Fruit fly (Drosophila melanogaster) whole organism, embryonic: ENCODE measurements around the gene CG4880.

ENCODE experiments used
- Abd-B ChIP-seq: fragments of 200-800 bp; sonication (Bioruptor generic); optimal IDR thresholded peaks from 2 replicates; lab custom pipeline; 2018; ENCODE audit warnings: missing biosample characterization, mild to moderate bottlenecking, missing genetic modification characterization, moderate library complexity
- Aef1 ChIP-seq: fragments of 200-800 bp; sonication (Bioruptor generic); IDR thresholded peaks from 3 replicates; pipeline ENCODE4 v1.3.6; 2022; ENCODE audit warnings: missing biosample characterization, missing genetic modification characterization
- C15 ChIP-seq: fragments of 200-800 bp; sonication (Bioruptor generic); IDR thresholded peaks from 3 replicates; pipeline ENCODE4 v1.3.6; 2022; ENCODE audit warnings: missing biosample characterization, missing genetic modification characterization
- CG10321 ChIP-seq: fragments of 200-800 bp; sonication (Bioruptor generic); IDR thresholded peaks from 2 replicates; pipeline ENCODE4 v1.3.6; 2022; ENCODE audit warnings: missing biosample characterization, missing genetic modification characterization
- CG11398 ChIP-seq: fragments of 200-800 bp; sonication (Bioruptor generic); optimal IDR thresholded peaks from 2 replicates; lab custom pipeline; 2016; ENCODE audit warnings: missing biosample characterization, missing genetic modification characterization
- CG12236 ChIP-seq: fragments of 200-800 bp; sonication (Bioruptor generic); optimal IDR thresholded peaks from 2 replicates; lab custom pipeline; 2016; ENCODE audit warnings: missing biosample characterization, missing genetic modification characterization
- CG1233 ChIP-seq: fragments of 200-800 bp; sonication (Bioruptor generic); optimal IDR thresholded peaks from 4 replicates; lab custom pipeline; 2018; ENCODE audit warnings: missing biosample characterization, mild to moderate bottlenecking, missing genetic modification characterization
- CG14710 ChIP-seq: fragments of 200-800 bp; sonication (Bioruptor generic); optimal IDR thresholded peaks from 3 replicates; lab custom pipeline; 2019; ENCODE audit warnings: missing biosample characterization, mild to moderate bottlenecking, missing genetic modification characterization, moderate library complexity
- CG1792 ChIP-seq: fragments of 200-800 bp; sonication (Bioruptor generic); optimal IDR thresholded peaks from 2 replicates; lab custom pipeline; 2016; ENCODE audit warnings: missing biosample characterization, missing genetic modification characterization
- CG18476 ChIP-seq: fragments of 200-800 bp; sonication (Bioruptor generic); optimal IDR thresholded peaks from 2 replicates; lab custom pipeline; 2016; ENCODE audit warnings: missing biosample characterization, mild to moderate bottlenecking, missing genetic modification characterization
- CG2116 ChIP-seq: fragments of 200-800 bp; sonication (Bioruptor generic); optimal IDR thresholded peaks from 3 replicates; lab custom pipeline; 2018; ENCODE audit warnings: missing biosample characterization, mild to moderate bottlenecking, missing genetic modification characterization
- CG2199 ChIP-seq: fragments of 200-800 bp; sonication (Bioruptor generic); IDR thresholded peaks from 3 replicates; pipeline ENCODE4 v1.3.6; 2022; ENCODE audit warnings: missing biosample characterization, missing genetic modification characterization
- CG2678 ChIP-seq: fragments of 200-800 bp; sonication (Bioruptor generic); optimal IDR thresholded peaks from 3 replicates; lab custom pipeline; 2019; ENCODE audit warnings: missing biosample characterization, mild to moderate bottlenecking, missing genetic modification characterization, moderate library complexity
- CG2875 ChIP-seq: fragments of 200-800 bp; sonication (Bioruptor generic); optimal IDR thresholded peaks from 2 replicates; lab custom pipeline; 2017; ENCODE audit warnings: missing biosample characterization, mild to moderate bottlenecking, missing genetic modification characterization, missing genetic modification reagents
- CG3995 ChIP-seq: fragments of 200-800 bp; sonication (Bioruptor generic); optimal IDR thresholded peaks from 3 replicates; lab custom pipeline; 2016; ENCODE audit warnings: missing biosample characterization, missing genetic modification characterization
- CG7745 ChIP-seq: fragments of 200-800 bp; sonication (Bioruptor generic); optimal IDR thresholded peaks from 2 replicates; lab custom pipeline; 2018; ENCODE audit warnings: missing biosample characterization, mild to moderate bottlenecking, missing genetic modification characterization, moderate library complexity
- CG9876 ChIP-seq: fragments of 200-800 bp; sonication (Bioruptor generic); optimal IDR thresholded peaks from 2 replicates; lab custom pipeline; 2016; ENCODE audit warnings: missing biosample characterization, missing genetic modification characterization
- CG9932 ChIP-seq: fragments of 200-800 bp; sonication (Bioruptor generic); IDR thresholded peaks from 2 replicates; pipeline ENCODE4 v1.3.6; 2022; ENCODE audit warnings: missing biosample characterization, missing genetic modification characterization
- CTCF ChIP-seq: fragments of 200-800 bp; sonication (Bioruptor generic); optimal IDR thresholded peaks from 2 replicates; lab custom pipeline; 2017; ENCODE audit warnings: missing biosample characterization, mild to moderate bottlenecking, missing genetic modification characterization, moderate library complexity
- Chrac-16 ChIP-seq: fragments of 200-800 bp; sonication (Bioruptor generic); optimal IDR thresholded peaks from 3 replicates; lab custom pipeline; 2016; ENCODE audit warnings: missing biosample characterization, missing genetic modification characterization
- CoRest ChIP-seq: fragments of 200-800 bp; sonication (Bioruptor generic); optimal IDR thresholded peaks from 3 replicates; lab custom pipeline; 2018; ENCODE audit warnings: missing biosample characterization, mild to moderate bottlenecking, missing genetic modification characterization, moderate library complexity
- Dip3 ChIP-seq: fragments of 200-800 bp; sonication (Bioruptor generic); optimal IDR thresholded peaks from 3 replicates; lab custom pipeline; 2016; ENCODE audit warnings: missing biosample characterization, missing genetic modification characterization
- Gsc ChIP-seq: fragments of 200-800 bp; sonication (Bioruptor generic); IDR thresholded peaks from 2 replicates; pipeline ENCODE4 v1.3.6; 2022; ENCODE audit warnings: missing biosample characterization, missing genetic modification characterization
- Jarid2 ChIP-seq: fragments of 200-800 bp; sonication (Bioruptor generic); optimal IDR thresholded peaks from 3 replicates; lab custom pipeline; 2017; ENCODE audit warnings: mild to moderate bottlenecking, missing biosample characterization, missing genetic modification reagents, missing genetic modification characterization
- MTF-1 ChIP-seq: fragments of 200-800 bp; sonication (Bioruptor generic); optimal IDR thresholded peaks from 2 replicates; lab custom pipeline; 2018; ENCODE audit warnings: missing biosample characterization, mild to moderate bottlenecking, missing genetic modification characterization, borderline replicate concordance
- Med ChIP-seq: fragments of 200-800 bp; sonication (Bioruptor generic); peaks from one replicate; lab custom pipeline; 2016; ENCODE audit warnings: missing biosample characterization, missing genetic modification characterization, mild to moderate bottlenecking, inconsistent platforms, moderate library complexity
- Mes4 ChIP-seq: fragments of 200-800 bp; sonication (Bioruptor generic); optimal IDR thresholded peaks from 2 replicates; lab custom pipeline; 2016; ENCODE audit warnings: missing biosample characterization, missing genetic modification characterization
- Mrtf ChIP-seq: fragments of 200-800 bp; sonication (Bioruptor generic); IDR thresholded peaks from 3 replicates; pipeline ENCODE4 v1.3.6; 2022; ENCODE audit warnings: missing biosample characterization, missing genetic modification characterization
- Nf-YA ChIP-seq: fragments of 200-800 bp; sonication (Bioruptor generic); IDR thresholded peaks from 2 replicates; pipeline ENCODE4 v1.3.6; 2022; ENCODE audit warnings: missing biosample characterization, missing genetic modification characterization
- Pdp1 ChIP-seq, 2 experiments: fragments of 200-800 bp; sonication (Bioruptor generic); optimal IDR thresholded peaks; 3 replicates each; lab custom pipeline; 2016; ENCODE audit warnings: missing biosample characterization in 2 of 2, missing genetic modification characterization in 2 of 2, mild to moderate bottlenecking in 1 of 2, moderate library complexity in 1 of 2
- Ptx1 ChIP-seq: fragments of 200-800 bp; sonication (Bioruptor generic); IDR thresholded peaks from 2 replicates; pipeline ENCODE4 v1.3.6; 2022; ENCODE audit warnings: missing biosample characterization, missing genetic modification characterization
- Sry-β ChIP-seq: fragments of 200-800 bp; sonication (Bioruptor generic); optimal IDR thresholded peaks from 2 replicates; lab custom pipeline; 2018; ENCODE audit warnings: missing biosample characterization, mild to moderate bottlenecking, missing genetic modification characterization, moderate library complexity
- Xbp1 ChIP-seq: fragments of 200-800 bp; sonication (Bioruptor generic); optimal IDR thresholded peaks from 3 replicates; lab custom pipeline; 2016; ENCODE audit warnings: missing biosample characterization, mild to moderate bottlenecking, missing genetic modification characterization
- abd-A ChIP-seq: fragments of 200-800 bp; sonication (Bioruptor generic); optimal IDR thresholded peaks from 3 replicates; lab custom pipeline; 2019; ENCODE audit warnings: missing biosample characterization, mild to moderate bottlenecking, missing genetic modification characterization, moderate library complexity
- ap ChIP-seq: fragments of 200-800 bp; sonication (Bioruptor generic); IDR thresholded peaks from 2 replicates; pipeline ENCODE4 v1.3.6; 2022; ENCODE audit warnings: missing biosample characterization, missing genetic modification characterization
- bab2 ChIP-seq: fragments of 200-800 bp; sonication (Bioruptor generic); optimal IDR thresholded peaks from 2 replicates; lab custom pipeline; 2016; ENCODE audit warnings: missing biosample characterization, missing genetic modification characterization
- bsh ChIP-seq, 2 experiments: fragments of 200-800 bp; sonication (Bioruptor generic); optimal IDR thresholded peaks; 2 replicates each; lab custom pipeline; 2017 to 2018; ENCODE audit warnings: mild to moderate bottlenecking in 2 of 2, missing biosample characterization in 2 of 2, missing genetic modification characterization in 2 of 2, moderate library complexity in 1 of 2
- dm ChIP-seq: fragments of 200-800 bp; sonication (Bioruptor generic); optimal IDR thresholded peaks from 3 replicates; lab custom pipeline; 2016; ENCODE audit warnings: missing biosample characterization, missing genetic modification characterization
- eve ChIP-seq, 2 experiments: fragments of >200 bp; optimal IDR thresholded peaks; 2 replicates each; lab custom pipeline; 2017; ENCODE audit warnings: missing biosample characterization in 2 of 2, missing genetic modification characterization in 2 of 2
- grn ChIP-seq: fragments of 200-800 bp; sonication (Bioruptor generic); optimal IDR thresholded peaks from 3 replicates; lab custom pipeline; 2017; ENCODE audit warnings: missing biosample characterization, missing genetic modification characterization
- lov ChIP-seq, 2 experiments: fragments of 200-800 bp in 1 of 2; fragments of >200 bp in 1 of 2; sonication (Bioruptor generic) in 1 of 2; IDR thresholded peaks in 1 of 2; optimal IDR thresholded peaks in 1 of 2; 2 replicates in 1 of 2; 3 replicates in 1 of 2; pipeline versions ENCODE4 v1.3.6 to Lab custom; 2017 to 2022; ENCODE audit warnings: missing biosample characterization in 1 of 2, missing genetic modification characterization in 1 of 2
- nerfin-1 ChIP-seq: fragments of 200-800 bp; sonication (Bioruptor generic); optimal IDR thresholded peaks from 3 replicates; lab custom pipeline; 2019; ENCODE audit warnings: missing biosample characterization, mild to moderate bottlenecking, missing genetic modification characterization, moderate library complexity
- pb ChIP-seq: fragments of 200-800 bp; sonication (Bioruptor generic); optimal IDR thresholded peaks from 3 replicates; lab custom pipeline; 2016; ENCODE audit warnings: missing biosample characterization, missing genetic modification characterization
- sima ChIP-seq: fragments of 200-800 bp; sonication (Bioruptor generic); optimal IDR thresholded peaks from 2 replicates; lab custom pipeline; 2016; ENCODE audit warnings: missing biosample characterization, missing genetic modification characterization
- slp2 ChIP-seq: fragments of 200-800 bp; sonication (Bioruptor generic); optimal IDR thresholded peaks from 2 replicates; lab custom pipeline; 2016; ENCODE audit warnings: missing biosample characterization, missing genetic modification characterization
- sob ChIP-seq: fragments of 200-800 bp; sonication (Bioruptor generic); IDR thresholded peaks from 2 replicates; pipeline ENCODE4 v1.3.6; 2022; ENCODE audit warnings: missing biosample characterization, missing genetic modification characterization
- tna ChIP-seq: fragments of 200-800 bp; sonication (Bioruptor generic); IDR thresholded peaks from 2 replicates; pipeline ENCODE4 v1.3.6; 2022; ENCODE audit warnings: missing biosample characterization, missing genetic modification characterization; ENCODE audit not compliant: partially characterized antibody
- trh ChIP-seq: fragments of 200-800 bp; sonication (Bioruptor generic); optimal IDR thresholded peaks from 2 replicates; lab custom pipeline; 2016; ENCODE audit warnings: missing biosample characterization, missing genetic modification characterization
- tup ChIP-seq: fragments of 200-800 bp; sonication (Bioruptor generic); optimal IDR thresholded peaks from 2 replicates; lab custom pipeline; 2016; ENCODE audit warnings: missing biosample characterization, mild to moderate bottlenecking, missing genetic modification characterization, moderate library complexity

The CG4880 gene

DNA sequence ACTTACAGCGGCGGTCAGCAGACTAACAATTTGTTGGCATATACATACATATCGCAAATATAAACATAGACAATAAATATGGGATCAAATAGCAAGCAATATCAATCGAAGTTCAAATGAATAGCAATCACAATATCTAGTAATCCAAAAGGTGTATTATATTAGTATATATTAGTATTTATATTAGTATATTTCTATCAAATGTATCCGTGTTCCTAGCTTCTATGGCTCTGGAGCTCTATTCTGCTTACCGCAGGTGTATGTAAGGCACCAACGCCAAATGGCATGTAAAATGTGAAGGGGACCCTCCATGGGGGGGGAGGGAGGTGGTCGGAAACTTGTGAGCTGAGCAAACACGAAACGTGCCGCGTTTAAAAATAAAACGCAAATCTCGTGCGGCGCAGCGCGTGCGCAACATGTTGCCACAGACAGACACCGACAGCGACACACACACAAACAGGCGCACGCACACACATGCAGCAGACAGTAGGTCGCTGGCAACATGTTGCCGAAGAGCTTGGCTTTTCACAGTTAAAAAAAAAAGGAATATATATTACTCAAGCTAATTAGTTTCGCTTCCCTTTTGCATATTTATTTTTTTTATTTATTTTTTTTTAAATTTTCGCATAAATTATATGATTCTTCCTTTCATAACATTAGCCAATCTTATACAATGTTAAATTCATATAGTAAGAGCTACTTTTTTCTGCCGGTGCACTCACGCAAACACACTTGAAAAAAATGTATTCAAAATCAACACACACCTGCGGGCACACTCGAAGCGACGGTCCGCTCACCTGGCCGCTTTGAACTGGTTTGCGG is 44.1 kb downstream of the CG4880 start (continued):
- TF ChIP-seq MTF-1 (peak; percentile 29), pb (GFP tag; lab: Kevin White, UChicago) (no peak), trh (GFP tag; lab: Kevin White, UChicago) (no peak), Chrac-16 (GFP tag; lab: Kevin White, UChicago) (peak; percentile 47), bsh (GFP tag; optimal IDR thresholded peaks at IDR 0.05; lab: Kevin White, UChicago) (peak; percentile 27 to 67), dm (GFP tag; lab: Kevin White, UChicago) (no peak), CG1233 (GFP tag; lab: Kevin White, UChicago) (no peak), C15 (no peak), Nf-YA (peak; percentile 62; the same call in 1 of the 2 replicates), tup (GFP tag; lab: Kevin White, UChicago) (no peak), Xbp1 (GFP tag; lab: Kevin White, UChicago) (peak; percentile 45), sob (GFP tag; lab: Robert Waterston, UW) (no peak; the same call in none of the 2 replicates), grn (GFP tag; lab: Kevin White, UChicago) (no peak), CG2116 (no peak), CoRest (tag; lab: Kevin White, UChicago) (peak; percentile 48), CG2875 (GFP tag; lab: Kevin White, UChicago) (peak; percentile 2), Mes4 (GFP tag; lab: Kevin White, UChicago) (no peak), CG7745 (tag; lab: Kevin White, UChicago) (no peak), abd-A (no peak), lov (optimal IDR thresholded peaks at IDR 0.05; lab: Kevin White, UChicago) (no peak), lov (GFP tag; IDR thresholded peaks at IDR 0.05; lab: Robert Waterston, UW) (no peak), Jarid2 (GFP tag; lab: Kevin White, UChicago) (peak; percentile 26), CG11398 (GFP tag; lab: Kevin White, UChicago) (no peak), eve (GFP tag; optimal IDR thresholded peaks at IDR 0.05; lab: Kevin White, UChicago) (peak in 1 of 2 experiments; percentile 64), CG12236 (no peak), CG1792 (GFP tag; lab: Kevin White, UChicago) (no peak), CG3995 (GFP tag; lab: Kevin White, UChicago) (no peak), Sry-β (no peak), Aef1 (peak; percentile 61), CG9876 (GFP tag; lab: Kevin White, UChicago) (no peak), sima (GFP tag; lab: Kevin White, UChicago) (no peak), bab2 (GFP tag; lab: Kevin White, UChicago) (peak; percentile 40), tna (GFP tag; lab: Robert Waterston, UW) (no peak), CG2199 (GFP tag; lab: Robert Waterston, UW) (peak; percentile 69; the same call in 2 of the 3 replicates), Mrtf (GFP tag; lab: Robert Waterston, UW) (peak; percentile 59; the same call in 1 of the 3 replicates), ap (peak; percentile 48), Med (GFP tag; lab: Kevin White, UChicago) (peak; percentile 69), CG2678 (peak; percentile 81), nerfin-1 (tag; lab: Kevin White, UChicago) (peak; percentile 50), CG10321 (GFP tag; lab: Robert Waterston, UW) (no peak), Gsc (GFP tag; lab: Robert Waterston, UW) (no peak), CTCF (GFP tag; lab: Kevin White, UChicago) (no peak), Ptx1 (GFP tag; lab: Robert Waterston, UW) (peak; percentile 80), Pdp1 (GFP tag; optimal IDR thresholded peaks at IDR 0.05; lab: Kevin White, UChicago) (peak; percentile 25 to 30), CG14710 (tag; lab: Kevin White, UChicago) (peak; percentile 49), CG9932 (GFP tag; lab: Robert Waterston, UW) (peak; percentile 57), CG18476 (GFP tag; lab: Kevin White, UChicago) (peak; percentile 55), Dip3 (GFP tag; lab: Kevin White, UChicago) (no peak), slp2 (GFP tag; lab: Kevin White, UChicago) (no peak), Abd-B (GFP tag; lab: Kevin White, UChicago) (peak; percentile 41)
